Fruit fly (Drosophila melanogaster): ENCODE measurements around the gene Cpr66D.

- TF ChIP-seq insv (optimal IDR thresholded peaks at IDR 0.05) (no peak), Myc (optimal IDR thresholded peaks at IDR 0.05) (no peak), ttk (optimal IDR thresholded peaks at IDR 0.05) (no peak), Sin3A (optimal IDR thresholded peaks at IDR 0.05) (no peak)
Measured at dm6 chr3L:8640139-8640538, at the start of gene Cpr66D.

Measured in Kc167 (cell line).